Worm (Caenorhabditis elegans): ENCODE results near the gene F17C11.6.

Gene F17C11.6

DNA sequence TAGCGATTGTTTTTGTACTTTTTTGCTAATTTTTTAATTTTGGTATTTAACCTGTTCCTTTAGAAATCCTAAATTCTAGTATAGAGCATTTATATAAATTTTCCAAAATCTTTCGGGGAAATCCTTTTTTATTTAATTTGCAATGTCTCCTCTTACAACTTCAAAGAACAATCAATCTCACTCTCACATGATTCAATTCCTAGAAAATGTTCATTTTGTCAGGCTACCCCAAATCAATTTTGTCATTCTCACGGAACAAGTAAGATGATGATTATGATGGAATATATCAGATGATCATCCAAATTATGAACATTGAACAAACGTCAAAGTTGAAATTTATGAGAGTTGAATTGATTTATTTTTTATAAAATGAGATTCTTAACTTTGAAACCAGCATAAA, 17.6 kb upstream of the F17C11.6 start:
- TF ChIP-seq nhr-25 (tag; optimal IDR thresholded peaks at IDR 0.05): peak; percentile 1
- TF ChIP-seq blmp-1 (tag; optimal IDR thresholded peaks at IDR 0.05; ENCODE audit: insufficient read depth): no peak
- TF ChIP-seq skn-1 (tag; optimal IDR thresholded peaks at IDR 0.05): peak; percentile 55
- TF ChIP-seq nhr-129 (tag; optimal IDR thresholded peaks at IDR 0.05): peak; percentile 94
- peak; percentile 84 for TF ChIP-seq sma-9 (GFP tag; optimal IDR thresholded peaks at IDR 0.05)
- TF ChIP-seq sma-9 (tag; optimal IDR thresholded peaks at IDR 0.05): no peak
- peak; percentile 13 for TF ChIP-seq fos-1 (tag; optimal IDR thresholded peaks at IDR 0.05)
- TF ChIP-seq peb-1 (tag; optimal IDR thresholded peaks at IDR 0.05): no peak
- peak; percentile 47 for TF ChIP-seq gmeb-1 (tag; optimal IDR thresholded peaks at IDR 0.05)
- peak; percentile 87 for TF ChIP-seq nhr-21 (tag; optimal IDR thresholded peaks at IDR 0.05)
- TF ChIP-seq sem-4 (tag; optimal IDR thresholded peaks at IDR 0.05): peak; percentile 63
- no peak for TF ChIP-seq lin-13 (GFP tag; optimal IDR thresholded peaks at IDR 0.05)
- TF ChIP-seq C34F6.9 (tag; optimal IDR thresholded peaks at IDR 0.05): peak; percentile 69
- peak; percentile 52 for TF ChIP-seq crh-2 (tag; optimal IDR thresholded peaks at IDR 0.05)
- TF ChIP-seq ceh-82 (tag; optimal IDR thresholded peaks at IDR 0.05): no peak
- TF ChIP-seq nhr-12 (tag; optimal IDR thresholded peaks at IDR 0.05): no peak
- TF ChIP-seq Y55F3AM.14 (GFP tag; optimal IDR thresholded peaks at IDR 0.05): no peak
- TF ChIP-seq elt-3 (tag; optimal IDR thresholded peaks at IDR 0.05): no peak
- no peak for TF ChIP-seq F13H6.1 (tag; optimal IDR thresholded peaks at IDR 0.05)
- TF ChIP-seq lsy-2 (tag; optimal IDR thresholded peaks at IDR 0.05): peak in 1 of 2 experiments; percentile 71
- no peak for TF ChIP-seq snpc-4 (tag; optimal IDR thresholded peaks at IDR 0.05)
- no peak for TF ChIP-seq zag-1 (tag; optimal IDR thresholded peaks at IDR 0.05)
- TF ChIP-seq ztf-4 (tag; optimal IDR thresholded peaks at IDR 0.05): peak; percentile 61

DNA sequence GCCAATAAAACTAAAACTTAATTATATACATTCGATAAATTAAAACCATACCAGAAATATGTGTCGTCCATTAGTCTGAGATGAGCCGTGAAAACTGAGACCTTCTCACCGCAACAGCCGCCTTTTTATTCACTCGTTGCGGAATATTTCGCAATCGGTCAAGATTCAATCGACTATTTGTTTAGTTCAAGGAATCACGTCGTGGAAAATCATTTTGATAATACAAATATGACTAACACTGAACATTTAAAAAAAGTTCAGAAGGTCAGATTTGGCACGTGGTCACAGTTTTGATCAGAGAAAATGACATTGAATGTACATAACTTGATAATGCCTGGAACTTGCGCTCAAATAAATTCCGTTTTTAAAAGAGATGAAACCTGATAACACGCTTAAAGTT, 16.2 kb upstream of the F17C11.6 start, which contains the start of gene F17C11.11:
F17C11.11 (minus strand) TSS at position 79 of the 400 bp plus-strand sequence.
- peak; percentile 58 for TF ChIP-seq fos-1 (tag; optimal IDR thresholded peaks at IDR 0.05)
- peak; percentile 20 for TF ChIP-seq nhr-21 (tag; optimal IDR thresholded peaks at IDR 0.05)
- peak; percentile 99 for TF ChIP-seq nhr-129 (tag; optimal IDR thresholded peaks at IDR 0.05)
- TF ChIP-seq mbf-1 (tag; optimal IDR thresholded peaks at IDR 0.05): no peak
- TF ChIP-seq sma-9 (GFP tag; optimal IDR thresholded peaks at IDR 0.05): peak; percentile 68
- no peak for TF ChIP-seq sma-9 (tag; optimal IDR thresholded peaks at IDR 0.05)
- peak; percentile 28 for TF ChIP-seq C34F6.9 (tag; optimal IDR thresholded peaks at IDR 0.05)
- no peak for TF ChIP-seq blmp-1 (tag; optimal IDR thresholded peaks at IDR 0.05; ENCODE audit: insufficient read depth)
- TF ChIP-seq F13H6.1 (tag; optimal IDR thresholded peaks at IDR 0.05): peak; percentile 26
- TF ChIP-seq gmeb-1 (tag; optimal IDR thresholded peaks at IDR 0.05): peak; percentile 23
- TF ChIP-seq nhr-10 (tag; optimal IDR thresholded peaks at IDR 0.05): no peak
- no peak for TF ChIP-seq unc-62 (GFP tag; optimal IDR thresholded peaks at IDR 0.05)
- no peak for TF ChIP-seq alr-1 (tag; optimal IDR thresholded peaks at IDR 0.05)
- TF ChIP-seq sem-4 (tag; optimal IDR thresholded peaks at IDR 0.05): no peak
- TF ChIP-seq crh-2 (tag; optimal IDR thresholded peaks at IDR 0.05): peak; percentile 47
- no peak for TF ChIP-seq nhr-77 (tag; optimal IDR thresholded peaks at IDR 0.05)
- TF ChIP-seq aly-2 (tag; optimal IDR thresholded peaks at IDR 0.05): no peak
- no peak for TF ChIP-seq zag-1 (tag; optimal IDR thresholded peaks at IDR 0.05)

DNA sequence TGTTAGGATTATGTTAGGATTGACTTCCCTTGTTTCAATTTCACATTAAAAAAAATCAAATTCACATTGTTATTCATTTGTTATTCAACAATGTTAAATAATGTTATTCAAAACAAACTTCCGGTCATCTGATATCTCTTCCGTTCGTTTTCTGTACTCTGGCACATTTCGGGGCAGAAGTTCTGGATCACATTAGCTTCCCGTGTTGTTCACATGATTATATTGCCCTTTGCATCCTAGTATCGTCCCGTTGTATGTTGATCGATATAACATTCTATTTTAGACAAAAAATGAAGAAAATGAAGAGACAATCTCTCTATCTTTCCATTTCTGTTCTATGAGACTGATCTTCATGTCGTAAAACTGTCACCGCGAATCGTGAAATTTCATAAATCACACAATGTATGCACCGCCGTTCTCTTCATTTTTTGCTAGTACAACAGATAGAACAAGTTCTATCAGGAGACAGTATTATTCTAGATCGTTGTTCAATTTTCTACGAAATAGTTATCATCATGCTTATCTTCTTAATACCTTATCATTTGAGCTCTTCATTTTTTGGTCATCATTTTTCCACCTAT, 14.8 kb upstream of the F17C11.6 start:
- TF ChIP-seq mab-5 (tag; optimal IDR thresholded peaks at IDR 0.05) (no peak), elt-3 (tag; optimal IDR thresholded peaks at IDR 0.05) (no peak), ZK546.5 (tag; optimal IDR thresholded peaks at IDR 0.05) (no peak), sma-9 (GFP tag; optimal IDR thresholded peaks at IDR 0.05) (peak; percentile 65), sma-9 (tag; optimal IDR thresholded peaks at IDR 0.05) (no peak), nhr-21 (tag; optimal IDR thresholded peaks at IDR 0.05) (peak; percentile 68), ceh-82 (tag; optimal IDR thresholded peaks at IDR 0.05) (no peak), unc-62 (GFP tag; optimal IDR thresholded peaks at IDR 0.05) (peak; percentile 24)

DNA sequence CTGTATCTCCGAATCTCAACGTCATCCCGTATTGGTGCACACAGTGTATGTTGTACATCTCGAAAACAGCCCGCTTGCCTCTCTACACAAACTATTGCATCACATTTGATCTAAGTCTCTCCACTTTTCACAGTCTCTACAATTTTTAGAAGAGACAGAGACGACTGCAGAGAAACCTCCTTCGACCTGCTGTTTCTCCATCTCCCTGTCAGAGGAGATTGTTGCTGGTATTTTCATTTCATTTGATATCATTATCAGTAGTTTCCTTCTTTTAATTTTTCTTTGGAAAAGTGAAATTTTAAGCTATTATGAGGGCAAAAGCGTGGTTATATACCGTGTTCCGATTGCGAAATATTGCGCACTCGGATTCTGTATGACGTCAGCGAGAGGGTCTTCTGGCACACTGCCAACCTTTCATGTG, 14.3 kb upstream of the F17C11.6 start:
- TF ChIP-seq egl-27 (tag; optimal IDR thresholded peaks at IDR 0.05) (peak; percentile 75), lin-13 (GFP tag; optimal IDR thresholded peaks at IDR 0.05) (peak; percentile 39), mdl-1 (tag; optimal IDR thresholded peaks at IDR 0.05) (peak in 1 of 2 experiments; percentile 24), unc-55 (GFP tag; optimal IDR thresholded peaks at IDR 0.05) (peak; percentile 59), alr-1 (tag; optimal IDR thresholded peaks at IDR 0.05) (no peak), Y55F3AM.14 (GFP tag; optimal IDR thresholded peaks at IDR 0.05) (peak; percentile 77), lin-11 (tag; optimal IDR thresholded peaks at IDR 0.05) (no peak), nhr-21 (tag; optimal IDR thresholded peaks at IDR 0.05) (peak; percentile 56), lin-39 (tag; optimal IDR thresholded peaks at IDR 0.05) (no peak), ztf-1 (GFP tag; conservative IDR thresholded peaks at IDR 0.05) (no peak), blmp-1 (tag; optimal IDR thresholded peaks at IDR 0.05; ENCODE audit: insufficient read depth) (peak; percentile 71), crh-2 (tag; optimal IDR thresholded peaks at IDR 0.05) (peak; percentile 81), nhr-25 (tag; optimal IDR thresholded peaks at IDR 0.05) (peak; percentile 45), nhr-23 (tag; optimal IDR thresholded peaks at IDR 0.05) (no peak), fos-1 (tag; optimal IDR thresholded peaks at IDR 0.05) (peak; percentile 74), gmeb-1 (tag; optimal IDR thresholded peaks at IDR 0.05) (peak; percentile 62), ztf-4 (tag; optimal IDR thresholded peaks at IDR 0.05) (peak; percentile 48), skn-1 (tag; optimal IDR thresholded peaks at IDR 0.05) (peak; percentile 75), ama-1 (optimal IDR thresholded peaks at IDR 0.05) (peak; percentile 34), lsy-2 (tag; optimal IDR thresholded peaks at IDR 0.05) (peak in 1 of 2 experiments; percentile 65), sma-3 (GFP tag; optimal IDR thresholded peaks at IDR 0.05) (peak; percentile 72), C34F6.9 (tag; optimal IDR thresholded peaks at IDR 0.05) (peak; percentile 75), peb-1 (tag; optimal IDR thresholded peaks at IDR 0.05) (no peak), aly-2 (tag; optimal IDR thresholded peaks at IDR 0.05) (no peak), ztf-11 (tag; optimal IDR thresholded peaks at IDR 0.05) (no peak), zag-1 (tag; optimal IDR thresholded peaks at IDR 0.05) (peak; percentile 27), nhr-12 (tag; optimal IDR thresholded peaks at IDR 0.05) (no peak), elt-1 (tag; optimal IDR thresholded peaks at IDR 0.05) (no peak), F13H6.1 (tag; optimal IDR thresholded peaks at IDR 0.05) (peak; percentile 77), nhr-129 (tag; optimal IDR thresholded peaks at IDR 0.05) (peak; percentile 100)
